Worm (Caenorhabditis elegans): ENCODE data around the gene srb-16.

Gene srb-16

DNA sequence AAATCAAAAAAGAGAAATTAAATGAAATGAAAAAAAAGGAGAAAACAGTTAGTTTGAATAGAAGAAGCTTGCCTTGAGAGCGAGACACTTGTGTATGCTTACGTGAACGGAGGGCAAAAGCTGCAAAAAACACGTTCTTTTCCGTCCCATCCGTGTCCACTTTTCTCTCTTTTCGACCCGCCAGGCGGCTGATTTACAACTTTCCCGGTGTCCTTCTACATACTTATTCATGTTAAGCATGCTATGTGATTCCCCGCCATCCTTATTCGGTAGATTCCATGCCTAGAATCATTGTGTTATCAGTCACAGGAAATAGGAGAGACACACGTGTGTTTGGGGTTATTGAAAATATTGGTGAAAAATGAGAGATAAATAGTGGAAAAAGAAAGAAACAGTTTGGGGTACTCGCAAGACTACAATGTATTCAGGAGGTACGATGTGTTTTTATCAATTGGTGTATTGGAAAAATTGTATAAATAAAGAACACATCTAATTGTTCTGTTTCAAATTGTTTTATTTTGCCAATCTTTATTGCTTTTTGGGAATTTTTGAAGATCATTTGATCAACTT, 8.7 kb downstream of the srb-16 start, which contains the start of gene nas-29 (continued):
- TF ChIP-seq arid-1 (GFP tag; conservative IDR thresholded peaks at IDR 0.05) = no peak
- peak; percentile 42 for TF ChIP-seq nhr-48 (tag; optimal IDR thresholded peaks at IDR 0.05)
- TF ChIP-seq zfp-2 (tag; optimal IDR thresholded peaks at IDR 0.05) = no peak
- no peak for TF ChIP-seq Y48G9A.11 (GFP tag; IDR thresholded peaks at IDR 0.05)
- no peak for TF ChIP-seq ceh-28 (tag; optimal IDR thresholded peaks at IDR 0.05)
- no peak for TF ChIP-seq lin-29 (GFP tag; IDR thresholded peaks at IDR 0.05)
- peak in 1 of 2 experiments; percentile 89 for TF ChIP-seq mdl-1 (tag; optimal IDR thresholded peaks at IDR 0.05)
- no peak for TF ChIP-seq lin-38 (GFP tag; IDR thresholded peaks at IDR 0.05)
- TF ChIP-seq F37D6.2 (tag; optimal IDR thresholded peaks at IDR 0.05) = no peak
- peak; percentile 49 for TF ChIP-seq hlh-30 (tag; optimal IDR thresholded peaks at IDR 0.05; ENCODE audit: insufficient read depth)
- TF ChIP-seq mxl-3 (GFP tag; optimal IDR thresholded peaks at IDR 0.05) = peak; percentile 93
- TF ChIP-seq ztf-7 (tag; optimal IDR thresholded peaks at IDR 0.05) = no peak
- no peak for TF ChIP-seq egl-43 (GFP tag; IDR thresholded peaks at IDR 0.05)
- peak; percentile 81 for TF ChIP-seq pqm-1 (tag; optimal IDR thresholded peaks at IDR 0.05)
- no peak for TF ChIP-seq hif-1 (tag; optimal IDR thresholded peaks at IDR 0.05)
- TF ChIP-seq F49E8.2 (tag; optimal IDR thresholded peaks at IDR 0.05; ENCODE audit: borderline replicate concordance) = no peak
- TF ChIP-seq nhr-11 (tag; optimal IDR thresholded peaks at IDR 0.05) = no peak
- no peak for TF ChIP-seq tra-1 (GFP tag; IDR thresholded peaks at IDR 0.05)
- TF ChIP-seq unc-39 (tag; optimal IDR thresholded peaks at IDR 0.05) = no peak
- no peak for TF ChIP-seq ceh-44 (GFP tag; IDR thresholded peaks at IDR 0.05)
- peak; percentile 86 for TF ChIP-seq dve-1 (tag; optimal IDR thresholded peaks at IDR 0.05; ENCODE audit: insufficient read depth)
- no peak for TF ChIP-seq T20F7.1 (GFP tag; optimal IDR thresholded peaks at IDR 0.05)
- no peak for TF ChIP-seq zip-11 (GFP tag; IDR thresholded peaks at IDR 0.05)
- no peak for TF ChIP-seq php-3 (GFP tag; IDR thresholded peaks at IDR 0.05)
- TF ChIP-seq ceh-32 (tag; optimal IDR thresholded peaks at IDR 0.05; ENCODE audit: poor library complexity) = no peak
- TF ChIP-seq R02D3.7 (tag; optimal IDR thresholded peaks at IDR 0.05) = no peak
- no peak for TF ChIP-seq mes-2 (tag; optimal IDR thresholded peaks at IDR 0.05; ENCODE audit: poor library complexity, severe bottlenecking)

DNA sequence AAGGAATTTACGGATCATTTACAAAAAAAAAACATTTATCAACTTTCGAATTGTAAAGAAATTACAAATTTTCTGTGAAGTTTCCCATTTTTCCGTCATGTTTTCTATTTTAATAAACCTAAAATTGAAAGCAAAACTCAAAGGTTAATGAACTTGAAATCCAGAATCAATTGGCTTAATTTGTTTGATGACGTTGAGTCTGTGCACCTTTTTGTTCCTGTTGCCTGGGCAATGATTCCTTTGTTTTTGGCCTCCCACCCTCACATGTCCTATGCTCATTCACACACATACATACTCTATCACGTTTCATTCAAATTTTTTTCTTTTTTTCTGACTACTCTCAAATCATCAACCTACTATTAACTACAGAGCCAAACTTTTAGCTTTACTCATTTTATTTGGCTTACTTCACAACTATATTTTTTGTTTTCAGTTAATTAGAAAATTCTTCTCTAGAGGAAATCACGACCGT, 14.4 kb downstream of the srb-16 start, which contains the start of gene F58A6.2:
TSS of gene F58A6.2 (plus strand) at position 422 of the 472 bp plus-strand sequence.
- no peak for TF ChIP-seq egl-27 (tag; optimal IDR thresholded peaks at IDR 0.05)
- TF ChIP-seq aha-1 (tag) = peak; percentile 59
- TF ChIP-seq ceh-20 (GFP tag; IDR thresholded peaks at IDR 0.05) = no peak
- no peak for TF ChIP-seq zag-1 (tag; optimal IDR thresholded peaks at IDR 0.05)
- TF ChIP-seq vab-7 (GFP tag; IDR thresholded peaks at IDR 0.05) = no peak

DNA sequence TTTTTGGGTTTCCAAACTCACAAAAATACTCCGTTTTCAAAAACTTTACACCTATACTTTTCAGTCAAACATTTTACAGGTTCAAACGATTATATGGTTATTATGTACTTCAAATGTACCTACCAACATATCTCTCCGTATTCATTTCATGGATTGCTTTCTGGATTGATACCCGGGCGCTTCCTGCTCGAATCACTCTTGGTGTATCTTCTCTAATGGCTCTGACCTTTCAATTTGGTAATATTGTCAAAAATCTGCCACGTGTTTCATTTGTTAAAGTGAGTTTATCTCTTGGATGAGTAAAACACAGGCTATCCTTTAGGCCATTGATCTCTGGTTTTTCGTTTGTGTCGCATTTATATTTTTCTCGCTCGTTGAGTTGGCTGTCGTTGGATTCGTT, 18.9 kb downstream of the srb-16 start:
- TF ChIP-seq ceh-44 (GFP tag; IDR thresholded peaks at IDR 0.05) = no peak
- TF ChIP-seq unc-62 (GFP tag; optimal IDR thresholded peaks at IDR 0.05 in 1 of 2) = peak in 1 of 2 experiments; percentile 90
- TF ChIP-seq unc-62 (tag; optimal IDR thresholded peaks at IDR 0.05) = no peak
- no peak for TF ChIP-seq nhr-111 (GFP tag; optimal IDR thresholded peaks at IDR 0.05)
- TF ChIP-seq nhr-102 (tag; optimal IDR thresholded peaks at IDR 0.05) = no peak
- no peak for TF ChIP-seq tra-1 (GFP tag; IDR thresholded peaks at IDR 0.05)

DNA sequence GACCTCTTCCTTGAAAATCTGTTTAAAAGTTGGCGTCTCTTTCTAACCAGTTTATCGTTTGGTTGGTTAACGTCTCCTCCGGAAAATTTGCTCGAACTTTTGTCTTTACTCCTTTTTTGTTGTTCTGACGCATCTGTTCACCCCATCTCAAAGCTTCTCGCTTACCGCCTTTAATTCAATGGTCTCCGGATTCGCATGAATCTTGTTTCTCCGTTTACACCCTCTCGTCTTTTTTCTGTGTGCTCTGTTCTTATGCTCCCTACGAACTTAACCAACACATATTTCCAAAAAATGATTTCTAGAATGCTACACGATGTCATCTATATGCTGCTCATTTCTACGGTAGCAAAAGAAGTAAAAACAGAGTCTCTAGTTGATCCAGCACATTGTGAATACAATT, 20.6 kb downstream of the srb-16 start, which contains the start of gene lgc-56:
TSS of gene lgc-56 (plus strand) at position 301 of the 400 bp plus-strand sequence.
- TF ChIP-seq unc-62 (GFP tag; optimal IDR thresholded peaks at IDR 0.05 in 1 of 2) = peak in 1 of 2 experiments; percentile 22
- no peak for TF ChIP-seq unc-62 (tag; optimal IDR thresholded peaks at IDR 0.05)
- no peak for TF ChIP-seq nhr-11 (tag; optimal IDR thresholded peaks at IDR 0.05)

Measured in whole organism, L4 larva.